Worm (Caenorhabditis elegans): ENCODE data around the gene Y7A9A.1.
"Not testable (repeated sequence)": the region's sequence is repeated elsewhere in the genome, so short reads cannot be mapped to it uniquely, and the experiment has no call there.

DNA sequence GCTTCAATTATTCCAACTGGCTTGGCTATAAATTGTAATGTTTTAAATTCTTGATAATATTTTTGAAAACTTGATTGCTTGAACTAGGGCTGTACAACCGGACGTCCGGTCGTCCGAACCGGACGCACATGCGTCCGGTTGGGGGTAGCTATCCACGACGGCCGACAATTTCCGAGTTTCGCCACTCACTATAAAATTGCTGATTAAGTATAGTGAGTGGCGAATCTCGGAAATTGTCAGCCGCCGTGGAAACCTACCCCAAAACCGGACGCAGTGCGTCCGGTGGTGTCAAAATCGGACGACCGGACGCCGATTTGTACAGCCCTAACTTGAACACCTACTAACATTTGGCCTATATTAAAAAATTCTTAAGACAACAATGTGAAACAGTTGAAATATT lies 12.6 kb downstream of the Y7A9A.1 start:
- not testable (repeated sequence) for TF ChIP-seq snpc-4 (tag; optimal IDR thresholded peaks at IDR 0.05); mdl-1 (tag; optimal IDR thresholded peaks at IDR 0.05); zag-1 (tag; optimal IDR thresholded peaks at IDR 0.05); nhr-11 (tag; optimal IDR thresholded peaks at IDR 0.05); jun-1 (tag; optimal IDR thresholded peaks at IDR 0.05); dpl-1 (GFP tag; optimal IDR thresholded peaks at IDR 0.05); lin-1 (GFP tag; IDR thresholded peaks at IDR 0.05); unc-130 (GFP tag; optimal IDR thresholded peaks at IDR 0.05); nhr-76 (tag; optimal IDR thresholded peaks at IDR 0.05); F44E2.7 (GFP tag; IDR thresholded peaks at IDR 0.05); attf-4 (tag; optimal IDR thresholded peaks at IDR 0.05)

Measured in whole organism, L4 larva.